Fruit fly (Drosophila melanogaster) whole organism, wandering third instar larva: ENCODE results near the gene hec.

ENCODE experiments used
- Abd-B ChIP-seq: fragments of >200 bp; optimal IDR thresholded peaks from 2 replicates; lab custom pipeline; 2017; ENCODE audit warnings: missing biosample characterization, missing genetic modification characterization
- CG32264 ChIP-seq: fragments of 200-800 bp; sonication (Bioruptor generic); optimal IDR thresholded peaks from 2 replicates; lab custom pipeline; 2016; ENCODE audit warnings: missing biosample characterization, missing genetic modification characterization
- CG9705 ChIP-seq: fragments of 200-800 bp; sonication (Bioruptor generic); optimal IDR thresholded peaks from 2 replicates; lab custom pipeline; 2018; ENCODE audit warnings: missing biosample characterization, mild to moderate bottlenecking, missing genetic modification characterization
- CrebA ChIP-seq: fragments of 200-800 bp; sonication (Bioruptor generic); optimal IDR thresholded peaks from 2 replicates; lab custom pipeline; 2016; ENCODE audit warnings: missing biosample characterization, mild to moderate bottlenecking, missing genetic modification characterization, borderline replicate concordance
- Hnf4 ChIP-seq: fragments of 200-800 bp; sonication (Bioruptor generic); optimal IDR thresholded peaks from 2 replicates; lab custom pipeline; 2016; ENCODE audit warnings: missing biosample characterization, mild to moderate bottlenecking, missing genetic modification characterization
- Hr78 ChIP-seq: fragments of >200 bp; optimal IDR thresholded peaks from 2 replicates; lab custom pipeline; 2017; ENCODE audit warnings: missing biosample characterization, missing genetic modification characterization
- Hr83 ChIP-seq: fragments of 200-300 bp; sonication (Bioruptor generic); optimal IDR thresholded peaks from 2 replicates; lab custom pipeline; 2016; ENCODE audit warnings: missing biosample characterization, mild to moderate bottlenecking, missing genetic modification characterization, moderate library complexity; ENCODE audit not compliant: poor library complexity, severe bottlenecking
- Mio ChIP-seq: sonication (Bioruptor generic); optimal IDR thresholded peaks from 2 replicates; lab custom pipeline; 2016; ENCODE audit warnings: missing biosample characterization, missing genetic modification characterization
- Myc ChIP-seq: fragments of >200 bp; optimal IDR thresholded peaks from 2 replicates; lab custom pipeline; 2017
- N ChIP-seq: fragments of >200 bp; optimal IDR thresholded peaks from 2 replicates; lab custom pipeline; 2018; ENCODE audit warnings: missing biosample characterization, missing external identifiers, missing genetic modification characterization
- OdsH ChIP-seq: fragments of 200-800 bp; sonication (Bioruptor generic); optimal IDR thresholded peaks from 2 replicates; lab custom pipeline; 2016; ENCODE audit warnings: missing biosample characterization, mild to moderate bottlenecking, missing genetic modification characterization
- Rel ChIP-seq, 2 experiments: fragments of 200-800 bp; sonication (Bioruptor generic) in 1 of 2; optimal IDR thresholded peaks; 2 replicates in 1 of 2; 3 replicates in 1 of 2; lab custom pipeline; 2016 to 2019; ENCODE audit warnings: mild to moderate bottlenecking in 2 of 2, missing biosample characterization in 2 of 2, missing genetic modification characterization in 2 of 2, moderate library complexity in 1 of 2
- Sp1 ChIP-seq: fragments of 200-800 bp; sonication (Bioruptor generic); optimal IDR thresholded peaks from 3 replicates; lab custom pipeline; 2019; ENCODE audit warnings: missing biosample characterization, mild to moderate bottlenecking, missing genetic modification characterization, moderate library complexity
- Vsx2 ChIP-seq: fragments of 200-300, 225-300 bp; sonication (Bioruptor generic); optimal IDR thresholded peaks from 2 replicates; lab custom pipeline; 2018; ENCODE audit warnings: missing biosample characterization, missing genetic modification characterization; ENCODE audit not compliant: partially characterized antibody
- brk ChIP-seq: fragments of 200-800 bp; sonication (Bioruptor generic); optimal IDR thresholded peaks from 2 replicates; lab custom pipeline; 2016; ENCODE audit warnings: missing biosample characterization, mild to moderate bottlenecking, missing genetic modification characterization
- dl ChIP-seq, 2 experiments: fragments of 175-275, 200-275 bp in 1 of 2; fragments of 200-275 bp in 1 of 2; sonication (Bioruptor generic); optimal IDR thresholded peaks; lab custom pipeline; 2018; ENCODE audit warnings: mild to moderate bottlenecking in 2 of 2, missing biosample characterization in 2 of 2, missing genetic modification characterization in 2 of 2, moderate library complexity in 2 of 2; ENCODE audit not compliant: partially characterized antibody in 2 of 2, insufficient read depth in 1 of 2
- ey ChIP-seq: fragments of 200-800 bp; sonication (Bioruptor generic); optimal IDR thresholded peaks from 2 replicates; lab custom pipeline; 2016; ENCODE audit warnings: missing biosample characterization, missing genetic modification characterization
- foxo ChIP-seq, 2 experiments: fragments of 200-800 bp; sonication (Bioruptor generic); optimal IDR thresholded peaks; 2 replicates in 1 of 2; 3 replicates in 1 of 2; lab custom pipeline; 2016 to 2017; ENCODE audit warnings: missing biosample characterization in 2 of 2, missing genetic modification characterization in 2 of 2
- fru ChIP-seq: fragments of 200-800 bp; sonication (Bioruptor generic); optimal IDR thresholded peaks from 3 replicates; lab custom pipeline; 2016; ENCODE audit warnings: missing biosample characterization, mild to moderate bottlenecking, missing genetic modification characterization
- h ChIP-seq: fragments of 200-800 bp; sonication (Bioruptor generic); optimal IDR thresholded peaks from 3 replicates; lab custom pipeline; 2016; ENCODE audit warnings: missing biosample characterization, mild to moderate bottlenecking, missing genetic modification characterization
- jim ChIP-seq: fragments of 175-275, 200-325 bp; sonication (Bioruptor generic); optimal IDR thresholded peaks from 2 replicates; lab custom pipeline; 2016; ENCODE audit warnings: missing biosample characterization, mild to moderate bottlenecking, missing genetic modification characterization
- lola ChIP-seq: fragments of >200 bp; optimal IDR thresholded peaks from 2 replicates; lab custom pipeline; 2017; ENCODE audit warnings: missing biosample characterization, missing genetic modification characterization
- pan ChIP-seq: fragments of >200 bp; optimal IDR thresholded peaks from 2 replicates; lab custom pipeline; 2017
- rgr ChIP-seq: fragments of 200-800 bp; sonication (Bioruptor generic); optimal IDR thresholded peaks from 3 replicates; lab custom pipeline; 2016; ENCODE audit warnings: missing biosample characterization, mild to moderate bottlenecking, missing genetic modification characterization
- sage ChIP-seq: fragments of 200-800 bp; sonication (Bioruptor generic); optimal IDR thresholded peaks from 2 replicates; lab custom pipeline; 2016; ENCODE audit warnings: missing biosample characterization, mild to moderate bottlenecking, missing genetic modification characterization
- sv ChIP-seq: fragments of 200-800 bp; sonication (Bioruptor generic); optimal IDR thresholded peaks from 3 replicates; lab custom pipeline; 2016; ENCODE audit warnings: missing biosample characterization, missing genetic modification characterization
- usp ChIP-seq: fragments of >200 bp; optimal IDR thresholded peaks from 2 replicates; lab custom pipeline; 2017; ENCODE audit warnings: missing biosample characterization, missing genetic modification characterization
- woc ChIP-seq: sonication (Bioruptor generic); optimal IDR thresholded peaks from 2 replicates; lab custom pipeline; 2016; ENCODE audit warnings: missing biosample characterization, mild to moderate bottlenecking, missing genetic modification characterization

Gene hec

dm6 chrX:12905901-12906689 is 51.2 kb downstream of the hec start, which contains the start of gene CG4404:
TSS of gene CG4404 (minus strand) at chrX:12906018.
- TF ChIP-seq Hnf4 (GFP tag; lab: Kevin White, UChicago) (no peak), pan (lab: Kevin White, UChicago) (no peak), lola (no peak), sage (no peak), Vsx2 (no peak), rgr (GFP tag; lab: Kevin White, UChicago) (no peak), CG32264 (no peak), ey (GFP tag; lab: Kevin White, UChicago) (no peak), dl (GFP tag; optimal IDR thresholded peaks at IDR 0.05; lab: Kevin White, UChicago; ENCODE audit: insufficient read depth in 1 of 2, partially characterized antibody in 2 of 2) (no peak), Abd-B (no peak), usp (GFP tag; lab: Kevin White, UChicago) (no peak)

- TF ChIP-seq fru (GFP tag; lab: Kevin White, UChicago) (no peak), CG9705 (GFP tag; lab: Kevin White, UChicago) (no peak), sv (GFP tag; lab: Kevin White, UChicago) (no peak), pan (lab: Kevin White, UChicago) (no peak), h (GFP tag; lab: Kevin White, UChicago) (peak; percentile 7), OdsH (GFP tag; lab: Kevin White, UChicago) (no peak), brk (GFP tag; lab: Kevin White, UChicago) (no peak), Vsx2 (no peak), foxo (GFP tag; optimal IDR thresholded peaks at IDR 0.05; lab: Kevin White, UChicago) (peak in 1 of 2 experiments; percentile 8)
Measured at dm6 chrX:12905014-12905900, 52.0 kb downstream of the hec start.

- TF ChIP-seq CrebA (GFP tag; lab: Kevin White, UChicago), result no peak
- TF ChIP-seq Sp1 (GFP tag; lab: Kevin White, UChicago), result peak; percentile 28
- TF ChIP-seq Hr78, result no peak
- TF ChIP-seq fru (GFP tag; lab: Kevin White, UChicago), result no peak
- TF ChIP-seq usp (GFP tag; lab: Kevin White, UChicago), result no peak
- TF ChIP-seq Myc (lab: Kevin White, UChicago), result no peak
- no peak for TF ChIP-seq Hr83 (GFP tag; lab: Kevin White, UChicago)
- TF ChIP-seq Mio (GFP tag; lab: Kevin White, UChicago), result no peak
- no peak for TF ChIP-seq CG9705 (GFP tag; lab: Kevin White, UChicago)
- TF ChIP-seq Vsx2, result no peak
- TF ChIP-seq jim (GFP tag; lab: Kevin White, UChicago), result no peak
- TF ChIP-seq Rel (GFP tag; optimal IDR thresholded peaks at IDR 0.05; lab: Kevin White, UChicago), result no peak
- peak; percentile 3 for TF ChIP-seq Rel (tag; optimal IDR thresholded peaks at IDR 0.05; lab: Kevin White, UChicago)
- no peak for TF ChIP-seq ey (GFP tag; lab: Kevin White, UChicago)
- no peak for TF ChIP-seq OdsH (GFP tag; lab: Kevin White, UChicago)
- no peak for TF ChIP-seq dl (GFP tag; optimal IDR thresholded peaks at IDR 0.05; lab: Kevin White, UChicago; ENCODE audit: insufficient read depth in 1 of 2, partially characterized antibody in 2 of 2)
- TF ChIP-seq sage, result no peak
Measured at dm6 chrX:12903099-12903616, 54.1 kb downstream of the hec start, which contains the start of gene Flad1. TSS of gene Flad1 (minus strand) at chrX:12903516.

dm6 chrX:12900718-12901442 is 56.4 kb downstream of the hec start, which contains the start of gene Coq8:
TSS of gene Coq8 (minus strand) at chrX:12901114.
- TF ChIP-seq woc (GFP tag; lab: Kevin White, UChicago), result peak; percentile 87
- peak; percentile 91 for TF ChIP-seq Myc (lab: Kevin White, UChicago)
- TF ChIP-seq N, result no peak
- TF ChIP-seq, all 38 proteins: peak for 2
